Worm (Caenorhabditis elegans): ENCODE data around the gene nhr-17.

DNA sequence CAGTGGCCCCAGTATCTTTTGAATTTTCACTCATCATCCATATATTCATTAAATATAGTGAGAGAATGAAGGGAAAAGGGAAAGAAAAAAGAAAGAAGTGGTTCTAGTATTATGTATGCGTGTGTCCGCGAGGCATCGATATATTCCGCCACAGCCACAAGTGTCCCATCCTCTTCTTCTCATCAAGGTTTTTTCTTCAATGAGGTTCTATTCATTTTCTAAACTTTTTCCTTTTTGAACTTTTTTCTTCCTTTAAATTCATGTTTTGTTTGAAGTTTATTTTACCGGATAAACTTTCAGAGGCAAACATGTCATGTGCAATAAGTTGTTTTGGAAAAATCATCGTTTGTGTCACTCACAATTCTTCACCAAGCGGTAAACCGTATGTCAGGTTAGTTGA lies 44.7 kb upstream of the nhr-17 start, which contains the start of gene rgs-2:
- TF ChIP-seq skn-1 (tag; optimal IDR thresholded peaks at IDR 0.05) (no peak), ZK546.5 (tag; optimal IDR thresholded peaks at IDR 0.05) (no peak), zag-1 (tag; optimal IDR thresholded peaks at IDR 0.05) (no peak), dmd-4 (tag; optimal IDR thresholded peaks at IDR 0.05) (no peak), nhr-21 (tag; optimal IDR thresholded peaks at IDR 0.05) (no peak), mab-5 (tag; optimal IDR thresholded peaks at IDR 0.05) (no peak), ama-1 (optimal IDR thresholded peaks at IDR 0.05) (no peak), ceh-82 (tag; optimal IDR thresholded peaks at IDR 0.05) (no peak), gmeb-1 (tag; optimal IDR thresholded peaks at IDR 0.05) (no peak), lsy-2 (tag; optimal IDR thresholded peaks at IDR 0.05) (no peak)
